Fruit fly (Drosophila melanogaster) whole organism, embryonic: ENCODE results near the gene Edg91.
A peak's percentile ranks its signal among the peaks of the same experiment; 100 is the strongest.

Experiments used
- ATbp ChIP-seq: fragments of 200-800 bp; sonication (Bioruptor generic); optimal IDR thresholded peaks from 2 replicates; lab custom pipeline; 2017; ENCODE audit warnings: missing biosample characterization, mild to moderate bottlenecking, missing genetic modification characterization, missing genetic modification reagents
- C15 ChIP-seq: fragments of 200-800 bp; sonication (Bioruptor generic); IDR thresholded peaks from 3 replicates; pipeline ENCODE4 v1.3.6; 2022; ENCODE audit warnings: missing biosample characterization, missing genetic modification characterization
- CG10267 ChIP-seq: fragments of 200-800 bp; sonication (Bioruptor generic); optimal IDR thresholded peaks from 2 replicates; lab custom pipeline; 2018; ENCODE audit warnings: missing biosample characterization, mild to moderate bottlenecking, missing genetic modification characterization, moderate library complexity
- CG11695 ChIP-seq: fragments of 200-800 bp; sonication (Bioruptor generic); IDR thresholded peaks from 3 replicates; pipeline ENCODE4 v1.3.6; 2022; ENCODE audit warnings: missing biosample characterization, missing genetic modification characterization
- CG12299 ChIP-seq: fragments of 200-800 bp; sonication (Bioruptor generic); optimal IDR thresholded peaks from 2 replicates; lab custom pipeline; 2018; ENCODE audit warnings: missing biosample characterization, mild to moderate bottlenecking, missing genetic modification characterization
- CG13424 ChIP-seq: fragments of 200-800 bp; sonication (Bioruptor generic); optimal IDR thresholded peaks from 2 replicates; lab custom pipeline; 2019; ENCODE audit warnings: missing biosample characterization, mild to moderate bottlenecking, missing genetic modification characterization, moderate library complexity
- CG15269 ChIP-seq: fragments of 200-800 bp; sonication (Bioruptor generic); optimal IDR thresholded peaks from 2 replicates; lab custom pipeline; 2018; ENCODE audit warnings: missing biosample characterization, mild to moderate bottlenecking, missing genetic modification characterization, moderate library complexity
- CG15696 ChIP-seq: fragments of 200-800 bp; sonication (Bioruptor generic); optimal IDR thresholded peaks from 2 replicates; lab custom pipeline; 2019; ENCODE audit warnings: missing biosample characterization, mild to moderate bottlenecking, missing genetic modification characterization, moderate library complexity
- CG1603 ChIP-seq: fragments of 200-800 bp; sonication (Bioruptor generic); optimal IDR thresholded peaks from 2 replicates; lab custom pipeline; 2019; ENCODE audit warnings: missing biosample characterization, mild to moderate bottlenecking, missing genetic modification characterization, moderate library complexity
- CG17328 ChIP-seq: fragments of 200-800 bp; sonication (Bioruptor generic); IDR thresholded peaks from 2 replicates; pipeline ENCODE4 v1.3.6; 2022; ENCODE audit warnings: missing biosample characterization, missing genetic modification characterization
- CG17359 ChIP-seq: fragments of 200-800 bp; sonication (Bioruptor generic); optimal IDR thresholded peaks from 3 replicates; lab custom pipeline; 2018; ENCODE audit warnings: missing biosample characterization, mild to moderate bottlenecking, missing genetic modification characterization, moderate library complexity
- CG18619 ChIP-seq: fragments of 200-800 bp; sonication (Bioruptor generic); optimal IDR thresholded peaks from 3 replicates; lab custom pipeline; 2017; ENCODE audit warnings: missing biosample characterization, mild to moderate bottlenecking, missing genetic modification characterization
- CG2712 ChIP-seq: fragments of 200-800 bp; optimal IDR thresholded peaks from 3 replicates; lab custom pipeline; 2019; ENCODE audit warnings: missing biosample characterization, mild to moderate bottlenecking, missing genetic modification characterization, moderate library complexity
- CG31365 ChIP-seq: fragments of 200-800 bp; sonication (Bioruptor generic); optimal IDR thresholded peaks from 2 replicates; lab custom pipeline; 2018; ENCODE audit warnings: missing biosample characterization, mild to moderate bottlenecking, missing genetic modification characterization
- CG33557 ChIP-seq: fragments of 200-800 bp; sonication (Bioruptor generic); optimal IDR thresholded peaks from 2 replicates; lab custom pipeline; 2019; ENCODE audit warnings: missing biosample characterization, mild to moderate bottlenecking, missing genetic modification characterization, moderate library complexity
- CG34376 ChIP-seq: fragments of 200-800 bp; sonication (Bioruptor generic); optimal IDR thresholded peaks from 2 replicates; lab custom pipeline; 2018; ENCODE audit warnings: missing biosample characterization, mild to moderate bottlenecking, missing genetic modification characterization
- CG3726 ChIP-seq: fragments of 200-800 bp; sonication (Bioruptor generic); IDR thresholded peaks from 3 replicates; pipeline ENCODE4, ENCODE4 v1.3.6; 2022; ENCODE audit warnings: missing biosample characterization, missing genetic modification characterization
- CG6254 ChIP-seq: fragments of 200-800 bp; sonication (Bioruptor generic); optimal IDR thresholded peaks from 3 replicates; lab custom pipeline; 2017; ENCODE audit warnings: mild to moderate bottlenecking, missing biosample characterization, missing genetic modification reagents, missing genetic modification characterization
- CG6689 ChIP-seq: fragments of 200-800 bp; sonication (Bioruptor generic); IDR thresholded peaks from 2 replicates; pipeline ENCODE4 v1.3.6; 2022; ENCODE audit warnings: missing biosample characterization, missing genetic modification characterization
- CG9609 ChIP-seq: fragments of 200-800 bp; sonication (Bioruptor generic); optimal IDR thresholded peaks from 3 replicates; lab custom pipeline; 2016; ENCODE audit warnings: missing biosample characterization, missing genetic modification characterization
- CoRest ChIP-seq: fragments of 200-800 bp; sonication (Bioruptor generic); optimal IDR thresholded peaks from 3 replicates; lab custom pipeline; 2018; ENCODE audit warnings: missing biosample characterization, mild to moderate bottlenecking, missing genetic modification characterization, moderate library complexity
- D19A ChIP-seq: fragments of 200-800 bp; optimal IDR thresholded peaks from 3 replicates; lab custom pipeline; 2019; ENCODE audit warnings: missing biosample characterization, mild to moderate bottlenecking, missing genetic modification characterization, moderate library complexity
- Fer3 ChIP-seq: fragments of 200-800 bp; sonication (Bioruptor generic); optimal IDR thresholded peaks from 2 replicates; lab custom pipeline; 2018; ENCODE audit warnings: missing biosample characterization, mild to moderate bottlenecking, missing genetic modification characterization, moderate library complexity
- H15 ChIP-seq: fragments of 200-800 bp; sonication (Bioruptor generic); IDR thresholded peaks from 3 replicates; pipeline ENCODE4 v1.3.6; 2022; ENCODE audit warnings: missing biosample characterization, missing genetic modification characterization
- H2.0 ChIP-seq: fragments of 200-800 bp; sonication (Bioruptor generic); IDR thresholded peaks from 2 replicates; pipeline ENCODE4 v1.3.6; 2022; ENCODE audit warnings: missing biosample characterization, missing genetic modification characterization
- Nf-YB ChIP-seq: fragments of 200-800 bp; sonication (Bioruptor generic); optimal IDR thresholded peaks from 3 replicates; lab custom pipeline; 2019; ENCODE audit warnings: missing biosample characterization, mild to moderate bottlenecking, missing genetic modification characterization, moderate library complexity
- PHDP ChIP-seq: fragments of 200-800 bp; sonication (Bioruptor generic); optimal IDR thresholded peaks from 3 replicates; lab custom pipeline; 2018; ENCODE audit warnings: missing biosample characterization, mild to moderate bottlenecking, missing genetic modification characterization, moderate library complexity
- Sox100B ChIP-seq: fragments of 200-800 bp; sonication (Bioruptor generic); optimal IDR thresholded peaks from 3 replicates; lab custom pipeline; 2018; ENCODE audit warnings: missing biosample characterization, mild to moderate bottlenecking, missing genetic modification characterization
- chm ChIP-seq: fragments of 200-800 bp; sonication (Bioruptor generic); IDR thresholded peaks from 2 replicates; pipeline ENCODE4 v1.3.6; 2022; ENCODE audit warnings: missing biosample characterization, missing genetic modification characterization
- ci ChIP-seq: fragments of 200-800 bp; sonication (Bioruptor generic); IDR thresholded peaks from 3 replicates; pipeline ENCODE4 v1.3.6; 2022; ENCODE audit warnings: missing biosample characterization, missing genetic modification characterization
- fd96Cb ChIP-seq: fragments of 200-800 bp; sonication (Bioruptor generic); optimal IDR thresholded peaks from 2 replicates; lab custom pipeline; 2018; ENCODE audit warnings: missing biosample characterization, mild to moderate bottlenecking, missing genetic modification characterization, moderate library complexity
- grn ChIP-seq: fragments of 200-800 bp; sonication (Bioruptor generic); optimal IDR thresholded peaks from 3 replicates; lab custom pipeline; 2017; ENCODE audit warnings: missing biosample characterization, missing genetic modification characterization
- hkb ChIP-seq, 2 experiments: fragments of 200-800 bp in 1 of 2; fragments of >200 bp in 1 of 2; sonication (Bioruptor generic) in 1 of 2; IDR thresholded peaks in 1 of 2; optimal IDR thresholded peaks in 1 of 2; 2 replicates each; pipeline versions ENCODE4 v1.3.6 to Lab custom; 2017 to 2022; ENCODE audit warnings: missing biosample characterization in 1 of 2, missing genetic modification characterization in 1 of 2
- ken ChIP-seq: fragments of 200-800 bp; sonication (Bioruptor generic); IDR thresholded peaks from 3 replicates; pipeline ENCODE4 v1.3.6; 2022; ENCODE audit warnings: missing biosample characterization, missing genetic modification characterization
- oc ChIP-seq: fragments of 200-800 bp; sonication (Bioruptor generic); optimal IDR thresholded peaks from 2 replicates; lab custom pipeline; 2018; ENCODE audit warnings: missing biosample characterization, mild to moderate bottlenecking, missing genetic modification characterization, moderate library complexity
- onecut ChIP-seq: fragments of 200-800 bp; sonication (Bioruptor generic); IDR thresholded peaks from 2 replicates; pipeline ENCODE4 v1.3.6; 2022; ENCODE audit warnings: missing biosample characterization, missing genetic modification characterization
- pho ChIP-seq: fragments of 200-800 bp; sonication (Bioruptor generic); optimal IDR thresholded peaks from 2 replicates; lab custom pipeline; 2016; ENCODE audit warnings: missing biosample characterization, missing genetic modification characterization
- pnt ChIP-seq: fragments of 200-800 bp; sonication (Bioruptor generic); optimal IDR thresholded peaks from 3 replicates; lab custom pipeline; 2016; ENCODE audit warnings: missing biosample characterization, missing genetic modification characterization
- pros ChIP-seq: fragments of 200-800 bp; sonication (Bioruptor generic); optimal IDR thresholded peaks from 3 replicates; lab custom pipeline; 2019; ENCODE audit warnings: missing biosample characterization, mild to moderate bottlenecking, missing genetic modification characterization, moderate library complexity
- pum ChIP-seq: fragments of 200-800 bp; sonication (Bioruptor generic); optimal IDR thresholded peaks from 2 replicates; lab custom pipeline; 2016; ENCODE audit warnings: missing biosample characterization, missing genetic modification characterization
- slou ChIP-seq: fragments of 200-800 bp; sonication (Bioruptor generic); optimal IDR thresholded peaks from 3 replicates; lab custom pipeline; 2016; ENCODE audit warnings: missing biosample characterization, missing genetic modification characterization
- ssp ChIP-seq: fragments of 200-800 bp; sonication (Bioruptor generic); IDR thresholded peaks from 2 replicates; pipeline ENCODE4 v1.3.6; 2022; ENCODE audit warnings: missing biosample characterization, missing genetic modification characterization
- tap ChIP-seq: fragments of 200-800 bp; optimal IDR thresholded peaks from 3 replicates; lab custom pipeline; 2019; ENCODE audit warnings: missing biosample characterization, mild to moderate bottlenecking, missing genetic modification characterization, moderate library complexity
- tin ChIP-seq: fragments of 200-800 bp; sonication (Bioruptor generic); optimal IDR thresholded peaks from 3 replicates; lab custom pipeline; 2016; ENCODE audit warnings: missing biosample characterization, missing genetic modification characterization
- toy ChIP-seq: fragments of 200-800 bp; sonication (Bioruptor generic); IDR thresholded peaks from 2 replicates; pipeline ENCODE4 v1.3.6; 2022; ENCODE audit warnings: missing biosample characterization, missing genetic modification characterization
- trem ChIP-seq: fragments of 200-800 bp; optimal IDR thresholded peaks from 3 replicates; lab custom pipeline; 2019; ENCODE audit warnings: missing biosample characterization, mild to moderate bottlenecking, missing genetic modification characterization, moderate library complexity
- wek ChIP-seq: fragments of 200-800 bp; sonication (Bioruptor generic); optimal IDR thresholded peaks from 3 replicates; lab custom pipeline; 2018; ENCODE audit warnings: missing biosample characterization, mild to moderate bottlenecking, missing genetic modification characterization, moderate library complexity
- wor ChIP-seq: fragments of 200-800 bp; sonication (Bioruptor generic); IDR thresholded peaks from 2 replicates; pipeline ENCODE4 v1.3.6; 2022; ENCODE audit warnings: missing biosample characterization, missing genetic modification characterization

Edg91 gene

dm6 chr3R:17583658-17584460, 27.5 kb downstream of the Edg91 start (continued):
- peak; percentile 95 for TF ChIP-seq pros (GFP tag; lab: Kevin White, UChicago)
- TF ChIP-seq CG1603 (tag; lab: Kevin White, UChicago), result peak; percentile 60
- peak; percentile 51 for TF ChIP-seq CoRest (tag; lab: Kevin White, UChicago)
- peak; percentile 76 for TF ChIP-seq CG17328
- TF ChIP-seq CG17359 (tag; lab: Kevin White, UChicago), result peak; percentile 61
- peak; percentile 27 for TF ChIP-seq pum (GFP tag; lab: Kevin White, UChicago)
- no peak for TF ChIP-seq CG31365 (tag; lab: Kevin White, UChicago)
- TF ChIP-seq ssp (GFP tag; lab: Robert Waterston, UW), result peak; percentile 37; the same call in 1 of the 2 replicates
- TF ChIP-seq CG11695, result peak; percentile 40; the same call in 1 of the 3 replicates
- no peak for TF ChIP-seq H15 (GFP tag; lab: Robert Waterston, UW)
- TF ChIP-seq CG6689 (GFP tag; lab: Robert Waterston, UW), result peak; percentile 49; the same call in 1 of the 2 replicates
- TF ChIP-seq onecut, result peak; percentile 46; the same call in 1 of the 2 replicates
- peak; percentile 59 for TF ChIP-seq D19A (tag; lab: Kevin White, UChicago)
- TF ChIP-seq pho, result no peak
- TF ChIP-seq PHDP (tag; lab: Kevin White, UChicago), result peak; percentile 39
- TF ChIP-seq CG2712 (tag; lab: Kevin White, UChicago), result peak; percentile 75
- peak; percentile 8 for TF ChIP-seq ATbp (GFP tag; lab: Kevin White, UChicago)
- TF ChIP-seq CG6254 (GFP tag; lab: Kevin White, UChicago), result peak; percentile 46
- peak; percentile 67 for TF ChIP-seq CG33557 (GFP tag; lab: Kevin White, UChicago)
- TF ChIP-seq trem (tag; lab: Kevin White, UChicago), result peak; percentile 43
- TF ChIP-seq CG13424 (tag; lab: Kevin White, UChicago), result peak; percentile 64
- peak; percentile 52 for TF ChIP-seq Sox100B
- no peak for TF ChIP-seq CG18619
- peak; percentile 4 for TF ChIP-seq CG12299 (tag; lab: Kevin White, UChicago)
- peak; percentile 60 for TF ChIP-seq CG15696 (tag; lab: Kevin White, UChicago)
- peak; percentile 78 for TF ChIP-seq oc (tag; lab: Kevin White, UChicago)
- no peak for TF ChIP-seq wek (GFP tag; lab: Kevin White, UChicago)
- TF ChIP-seq fd96Cb (tag; lab: Kevin White, UChicago), result peak; percentile 68
- TF ChIP-seq hkb (optimal IDR thresholded peaks at IDR 0.05; lab: Kevin White, UChicago), result no peak
- peak; percentile 51 for TF ChIP-seq hkb (GFP tag; IDR thresholded peaks at IDR 0.05; lab: Robert Waterston, UW)
- peak; percentile 27 for TF ChIP-seq tin (GFP tag; lab: Kevin White, UChicago)
- TF ChIP-seq CG3726, result 0 out of 3 replicates have a peak, but pooled peaks have one; percentile 45
- peak; percentile 15; the same call in 1 of the 3 replicates for TF ChIP-seq ken (GFP tag; lab: Robert Waterston, UW)
- no peak; the same call in 1 of the 2 replicates for TF ChIP-seq chm (GFP tag; lab: Robert Waterston, UW)
- TF ChIP-seq wor (GFP tag; lab: Robert Waterston, UW), result peak; percentile 23; the same call in 1 of the 2 replicates
- peak; percentile 15 for TF ChIP-seq Fer3 (tag; lab: Kevin White, UChicago)
- no peak for TF ChIP-seq H2.0 (GFP tag; lab: Robert Waterston, UW)
- TF ChIP-seq grn (GFP tag; lab: Kevin White, UChicago), result no peak
- peak; percentile 7 for TF ChIP-seq Nf-YB (GFP tag; lab: Kevin White, UChicago)
- TF ChIP-seq CG15269 (tag; lab: Kevin White, UChicago), result peak; percentile 32
- TF ChIP-seq CG10267 (tag; lab: Kevin White, UChicago), result peak; percentile 58
- TF ChIP-seq toy (GFP tag; lab: Robert Waterston, UW), result no peak
- peak; percentile 71; the same call in 2 of the 3 replicates for TF ChIP-seq ci (GFP tag; lab: Robert Waterston, UW)
- TF ChIP-seq CG34376 (GFP tag; lab: Kevin White, UChicago), result no peak
- TF ChIP-seq slou (GFP tag; lab: Kevin White, UChicago), result no peak
- TF ChIP-seq CG9609 (GFP tag; lab: Kevin White, UChicago), result no peak
- TF ChIP-seq tap (tag; lab: Kevin White, UChicago), result peak; percentile 37
- peak; percentile 21 for TF ChIP-seq pnt (GFP tag; lab: Kevin White, UChicago)
- TF ChIP-seq C15 (GFP tag; lab: Robert Waterston, UW), result no peak
